Worm (Caenorhabditis elegans) whole organism, young adult: ENCODE results near the gene yap-1.
A peak's percentile ranks its signal among the peaks of the same experiment; 100 is the strongest.

Experiments
- B0261.1 ChIP-seq: sonication (generic microtip); optimal IDR thresholded peaks from 2 replicates; lab custom pipeline; 2016; ENCODE audit warnings: mild to moderate bottlenecking, missing genetic modification characterization, moderate library complexity, missing compliant biosample characterization
- C06A6.2 ChIP-seq: fragments of 200-800 bp; sonication (Bioruptor generic); conservative IDR thresholded peaks from 2 replicates; pipeline ENCODE4 v1.3.6; 2022; ENCODE audit warnings: missing genetic modification characterization, missing compliant biosample characterization
- F49E8.2 ChIP-seq: sonication (generic microtip); optimal IDR thresholded peaks from 3 replicates; lab custom pipeline; 2017; ENCODE audit warnings: missing genetic modification characterization, mild to moderate bottlenecking, missing compliant biosample characterization, antibody characterized with exemption, moderate library complexity; ENCODE audit not compliant: insufficient read depth
- F52B5.7 ChIP-seq: sonication (generic microtip); optimal IDR thresholded peaks from 2 replicates; lab custom pipeline; 2016; ENCODE audit warnings: mild to moderate bottlenecking, missing genetic modification characterization, missing compliant biosample characterization
- F55B11.4 ChIP-seq: sonication (generic microtip); optimal IDR thresholded peaks from 2 replicates; lab custom pipeline; 2016; ENCODE audit warnings: missing compliant biosample characterization, missing genetic modification characterization, borderline replicate concordance; ENCODE audit not compliant: insufficient read depth
- K11D2.4 ChIP-seq: fragments of 200-800 bp; sonication (Bioruptor generic); IDR thresholded peaks from 2 replicates; pipeline ENCODE4 v1.3.6; 2022; ENCODE audit warnings: missing genetic modification reagents, missing genetic modification characterization, missing compliant biosample characterization
- K12H6.12 ChIP-seq: fragments of 200-800 bp; sonication (Bioruptor generic); optimal IDR thresholded peaks from 2 replicates; lab custom pipeline; 2018; ENCODE audit warnings: mild to moderate bottlenecking, missing genetic modification characterization, missing compliant biosample characterization
- Y53F4B.3 ChIP-seq: fragments of 200-800 bp; sonication (Bioruptor generic); IDR thresholded peaks from 2 replicates; pipeline ENCODE4 v1.3.6; 2022; ENCODE audit warnings: missing genetic modification reagents, missing genetic modification characterization, missing compliant biosample characterization
- Y53G8AR.9 ChIP-seq: fragments of 200-800 bp; sonication (Bioruptor generic); conservative IDR thresholded peaks from 2 replicates; pipeline ENCODE4 v1.3.6; 2022; ENCODE audit warnings: missing genetic modification reagents, missing genetic modification characterization, missing compliant biosample characterization
- Y56A3A.18 ChIP-seq: fragments of 200-800 bp; sonication (Bioruptor generic); IDR thresholded peaks from 2 replicates; pipeline ENCODE4 v1.3.6; 2022; ENCODE audit warnings: missing genetic modification reagents, missing genetic modification characterization, missing compliant biosample characterization
- Y67H2A.10 ChIP-seq: fragments of 200-800 bp; sonication (Bioruptor generic); conservative IDR thresholded peaks from 2 replicates; pipeline ENCODE4 v1.3.6; 2022; ENCODE audit warnings: missing genetic modification reagents, missing genetic modification characterization, missing compliant biosample characterization
- Y79H2A.3 ChIP-seq: fragments of 200-800 bp; sonication (Bioruptor generic); conservative IDR thresholded peaks from 2 replicates; pipeline ENCODE4 v1.3.6; 2022; ENCODE audit warnings: missing genetic modification reagents, missing genetic modification characterization, missing compliant biosample characterization
- Y95B8A.8 ChIP-seq: fragments of 200-800 bp; sonication (Bioruptor generic); IDR thresholded peaks from 2 replicates; pipeline ENCODE4 v1.3.6; 2022; ENCODE audit warnings: missing genetic modification reagents, missing genetic modification characterization, missing compliant biosample characterization
- ama-1 ChIP-seq, 3 experiments: fragments of 150-350 bp in 1 of 3; sonication (generic microtip) in 2 of 3; optimal IDR thresholded peaks; 2 replicates each; lab custom pipeline; 2014 to 2018; ENCODE audit warnings: missing biosample characterization in 2 of 3, missing genetic modification characterization in 2 of 3, missing genetic modification reagents in 2 of 3
- aptf-3 ChIP-seq: fragments of 200-800 bp; sonication (Bioruptor generic); IDR thresholded peaks from 2 replicates; pipeline ENCODE4 v1.3.6; 2022; ENCODE audit warnings: missing genetic modification characterization, missing compliant biosample characterization
- ccch-3 ChIP-seq: fragments of 200-800 bp; sonication (Bioruptor generic); optimal IDR thresholded peaks from 2 replicates; lab custom pipeline; 2018; ENCODE audit warnings: mild to moderate bottlenecking, missing genetic modification characterization, missing compliant biosample characterization
- ceh-100 ChIP-seq: fragments of 200-800 bp; sonication (Bioruptor generic); IDR thresholded peaks from 2 replicates; pipeline ENCODE4 v1.3.6; 2022; ENCODE audit warnings: missing genetic modification reagents, missing genetic modification characterization, missing compliant biosample characterization
- ceh-58 ChIP-seq: fragments of 200-800 bp; sonication (Bioruptor generic); IDR thresholded peaks from 2 replicates; pipeline ENCODE4 v1.3.6; 2022; ENCODE audit warnings: missing genetic modification characterization, missing compliant biosample characterization
- ceh-91 ChIP-seq: fragments of 200-800 bp; sonication (Bioruptor generic); IDR thresholded peaks from 2 replicates; pipeline ENCODE4 v1.3.6; 2022; ENCODE audit warnings: missing genetic modification reagents, missing genetic modification characterization, missing compliant biosample characterization
- die-1 ChIP-seq: sonication (generic microtip); optimal IDR thresholded peaks from 2 replicates; lab custom pipeline; 2016; ENCODE audit warnings: missing genotype, mild to moderate bottlenecking, missing genetic modification characterization, missing compliant biosample characterization
- egl-18 ChIP-seq: fragments of 200-800 bp; sonication (Bioruptor generic); IDR thresholded peaks from 2 replicates; pipeline ENCODE4 v1.3.6; 2022; ENCODE audit warnings: missing genetic modification reagents, missing genetic modification characterization, missing compliant biosample characterization
- ekl-4 ChIP-seq: fragments of 200-800 bp; sonication (Bioruptor generic); IDR thresholded peaks from 2 replicates; pipeline ENCODE4 v1.3.6; 2022; ENCODE audit warnings: missing genetic modification reagents, missing genetic modification characterization, missing compliant biosample characterization
- fkh-3 ChIP-seq: sonication (generic microtip); optimal IDR thresholded peaks from 2 replicates; lab custom pipeline; 2016; ENCODE audit warnings: mild to moderate bottlenecking, missing genetic modification characterization, missing compliant biosample characterization
- gei-17 ChIP-seq: fragments of 200-800 bp; sonication (Bioruptor generic); optimal IDR thresholded peaks from 2 replicates; lab custom pipeline; 2018; ENCODE audit warnings: mild to moderate bottlenecking, missing genetic modification characterization, missing compliant biosample characterization
- hlh-12 ChIP-seq: sonication (generic microtip); optimal IDR thresholded peaks from 2 replicates; lab custom pipeline; 2016; ENCODE audit warnings: missing genetic modification characterization, missing compliant biosample characterization
- hlh-26 ChIP-seq: fragments of 200-800 bp; sonication (Bioruptor generic); conservative IDR thresholded peaks from 2 replicates; pipeline ENCODE4 v1.3.6; 2022; ENCODE audit warnings: missing genetic modification reagents, missing genetic modification characterization, missing compliant biosample characterization
- hsf-1 ChIP-seq: fragments of 200-800 bp; sonication (Bioruptor generic); IDR thresholded peaks from 2 replicates; pipeline ENCODE4 v1.3.6; 2022; ENCODE audit warnings: missing genetic modification reagents, missing genetic modification characterization, missing compliant biosample characterization
- lir-1 ChIP-seq: fragments of 200-800 bp; sonication (Bioruptor generic); conservative IDR thresholded peaks from 2 replicates; pipeline ENCODE4 v1.3.6; 2022; ENCODE audit warnings: missing genetic modification reagents, missing genetic modification characterization, missing compliant biosample characterization
- lsy-27 ChIP-seq: sonication (generic microtip); optimal IDR thresholded peaks from 2 replicates; lab custom pipeline; 2017; ENCODE audit warnings: missing genetic modification characterization, mild to moderate bottlenecking, missing compliant biosample characterization, antibody characterized with exemption, missing genotype, borderline replicate concordance; ENCODE audit not compliant: insufficient read depth
- madf-10 ChIP-seq: sonication (generic microtip); optimal IDR thresholded peaks from 2 replicates; lab custom pipeline; 2016; ENCODE audit warnings: mild to moderate bottlenecking, missing genetic modification characterization, missing compliant biosample characterization
- madf-8 ChIP-seq: fragments of 200-800 bp; sonication (Bioruptor generic); conservative IDR thresholded peaks from 2 replicates; pipeline ENCODE4 v1.3.6; 2022; ENCODE audit warnings: missing genetic modification reagents, missing genetic modification characterization, missing compliant biosample characterization
- mcd-1 ChIP-seq: fragments of 200-800 bp; sonication (Bioruptor generic); IDR thresholded peaks from 2 replicates; pipeline ENCODE4 v1.3.6; 2022; ENCODE audit warnings: missing genetic modification reagents, missing genetic modification characterization, missing compliant biosample characterization
- mel-28 ChIP-seq: sonication (generic microtip); optimal IDR thresholded peaks from 2 replicates; lab custom pipeline; 2016; ENCODE audit warnings: borderline replicate concordance, mild to moderate bottlenecking, missing genetic modification characterization, missing compliant biosample characterization
- nfyb-1 ChIP-seq: fragments of 200-800 bp; sonication (Bioruptor generic); IDR thresholded peaks from 2 replicates; pipeline ENCODE4 v1.3.6; 2022; ENCODE audit warnings: missing genetic modification reagents, missing genetic modification characterization, missing compliant biosample characterization
- rcor-1 ChIP-seq: fragments of 200-800 bp; sonication (Bioruptor generic); IDR thresholded peaks from 2 replicates; pipeline ENCODE4 v1.3.6; 2022; ENCODE audit warnings: missing genetic modification reagents, missing genetic modification characterization, missing compliant biosample characterization
- sea-2 ChIP-seq: fragments of 200-800 bp; sonication (Bioruptor generic); IDR thresholded peaks from 2 replicates; pipeline ENCODE4 v1.3.6; 2022; ENCODE audit warnings: missing genetic modification characterization, missing compliant biosample characterization
- snpc-3.4 ChIP-seq: sonication (generic microtip); optimal IDR thresholded peaks from 2 replicates; lab custom pipeline; 2017; ENCODE audit warnings: missing genetic modification characterization, mild to moderate bottlenecking, missing compliant biosample characterization, antibody characterized with exemption, moderate library complexity, missing genotype, missing genetic modification reagents
- sptf-2 ChIP-seq: fragments of 200-800 bp; sonication (Bioruptor generic); optimal IDR thresholded peaks from 2 replicates; lab custom pipeline; 2018; ENCODE audit warnings: mild to moderate bottlenecking, missing genetic modification characterization, missing compliant biosample characterization
- tbp1 ChIP-seq: fragments of 200-800 bp; sonication (Bioruptor generic); optimal IDR thresholded peaks from 2 replicates; lab custom pipeline; 2018; ENCODE audit warnings: mild to moderate bottlenecking, missing genetic modification characterization, missing compliant biosample characterization
- tbx-9 ChIP-seq: sonication (generic microtip); optimal IDR thresholded peaks from 2 replicates; lab custom pipeline; 2016; ENCODE audit warnings: borderline replicate concordance, missing genetic modification characterization, inconsistent platforms, missing compliant biosample characterization
- tlf-1 ChIP-seq: fragments of 200-800 bp; sonication (Bioruptor generic); optimal IDR thresholded peaks from 2 replicates; lab custom pipeline; 2018; ENCODE audit warnings: mild to moderate bottlenecking, missing genetic modification characterization, missing compliant biosample characterization
- zfh-2 ChIP-seq: fragments of 200-800 bp; sonication (Bioruptor generic); conservative IDR thresholded peaks from 2 replicates; pipeline ENCODE4 v1.3.6; 2022; ENCODE audit warnings: missing genetic modification reagents, missing genetic modification characterization, missing compliant biosample characterization
- ztf-18 ChIP-seq: sonication (generic microtip); optimal IDR thresholded peaks from 2 replicates; lab custom pipeline; 2016; ENCODE audit warnings: missing genotype, mild to moderate bottlenecking, missing genetic modification characterization, missing compliant biosample characterization

yap-1 gene

DNA sequence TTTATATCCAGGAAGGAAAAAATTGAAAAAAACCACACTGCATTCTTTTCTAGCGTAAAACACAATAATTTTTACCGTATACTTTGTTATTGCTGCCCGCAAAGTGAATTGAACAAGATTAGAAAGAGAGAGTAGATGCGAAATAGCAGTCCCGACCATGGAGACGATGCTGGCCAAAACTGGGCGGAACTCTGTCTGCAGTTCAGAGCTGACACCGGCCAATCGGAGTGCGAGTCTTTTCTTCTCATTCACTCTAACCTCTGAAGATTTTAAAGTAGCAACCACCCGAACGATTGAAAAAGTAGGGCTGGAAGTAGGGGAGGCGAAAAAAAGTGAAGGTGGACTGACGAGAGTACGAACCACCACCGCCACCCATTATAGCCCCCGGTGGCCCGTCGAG is 35.1 kb upstream of the yap-1 start:
- TF ChIP-seq B0261.1 (tag; lab: Kevin White, UChicago) = no peak
- TF ChIP-seq Y53G8AR.9 = no peak
- TF ChIP-seq zfh-2 (GFP tag; lab: Robert Waterston, UW) = peak; percentile 67
- no peak for TF ChIP-seq ceh-100 (GFP tag; lab: Robert Waterston, UW)
- TF ChIP-seq ccch-3 (GFP tag; lab: Kevin White, UChicago) = no peak
- no peak for TF ChIP-seq hsf-1 (GFP tag; lab: Robert Waterston, UW)
- TF ChIP-seq K12H6.12 (tag; lab: Kevin White, UChicago) = peak; percentile 72
- TF ChIP-seq ceh-58 = no peak
- no peak for TF ChIP-seq rcor-1 (GFP tag; lab: Robert Waterston, UW)
- TF ChIP-seq ama-1 (optimal IDR thresholded peaks at IDR 0.05; lab: Kevin White, UChicago) = no peak
- TF ChIP-seq ama-1 (GFP tag; optimal IDR thresholded peaks at IDR 0.05; lab: Kevin White, UChicago) = no peak
- no peak for TF ChIP-seq fkh-3 (tag; lab: Kevin White, UChicago)
- no peak for TF ChIP-seq lir-1 (GFP tag; lab: Robert Waterston, UW)
- no peak for TF ChIP-seq K11D2.4
- no peak for TF ChIP-seq C06A6.2
- no peak for TF ChIP-seq Y67H2A.10 (GFP tag; lab: Robert Waterston, UW)
- TF ChIP-seq nfyb-1 (GFP tag; lab: Robert Waterston, UW) = peak; percentile 39; the same call in 1 of the 2 replicates
- no peak for TF ChIP-seq tlf-1 (GFP tag; lab: Kevin White, UChicago)
- no peak for TF ChIP-seq Y53F4B.3 (GFP tag; lab: Robert Waterston, UW)
- no peak for TF ChIP-seq Y56A3A.18 (GFP tag; lab: Robert Waterston, UW)
- no peak for TF ChIP-seq Y95B8A.8 (GFP tag; lab: Robert Waterston, UW)
- no peak for TF ChIP-seq sea-2
- TF ChIP-seq gei-17 = no peak
- TF ChIP-seq die-1 (tag; lab: Kevin White, UChicago) = no peak
- TF ChIP-seq, all 124 proteins: peak for 3

DNA sequence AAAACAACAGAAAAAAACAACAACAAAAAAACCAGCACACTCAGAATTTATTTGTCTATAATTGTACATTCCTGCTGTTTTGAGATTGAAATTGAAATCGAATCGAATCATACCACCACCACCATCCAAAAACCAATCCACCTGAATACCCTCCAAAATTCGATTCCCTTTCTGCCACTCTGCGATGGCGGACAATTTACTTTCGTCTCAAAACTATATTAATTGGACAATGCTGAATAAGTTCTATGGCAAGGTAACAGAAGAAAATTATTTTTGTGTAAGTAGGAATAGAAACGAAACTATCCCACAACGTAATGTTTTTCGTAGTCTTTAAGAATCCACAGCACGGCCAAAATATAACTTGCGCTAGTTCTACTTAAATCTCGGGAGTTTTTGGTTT is 32.2 kb upstream of the yap-1 start:
- no peak for TF ChIP-seq ekl-4
- no peak for TF ChIP-seq lir-1 (GFP tag; lab: Robert Waterston, UW)
- no peak for TF ChIP-seq ztf-18
- no peak for TF ChIP-seq Y56A3A.18 (GFP tag; lab: Robert Waterston, UW)
- no peak for TF ChIP-seq ceh-91 (GFP tag; lab: Robert Waterston, UW)

DNA sequence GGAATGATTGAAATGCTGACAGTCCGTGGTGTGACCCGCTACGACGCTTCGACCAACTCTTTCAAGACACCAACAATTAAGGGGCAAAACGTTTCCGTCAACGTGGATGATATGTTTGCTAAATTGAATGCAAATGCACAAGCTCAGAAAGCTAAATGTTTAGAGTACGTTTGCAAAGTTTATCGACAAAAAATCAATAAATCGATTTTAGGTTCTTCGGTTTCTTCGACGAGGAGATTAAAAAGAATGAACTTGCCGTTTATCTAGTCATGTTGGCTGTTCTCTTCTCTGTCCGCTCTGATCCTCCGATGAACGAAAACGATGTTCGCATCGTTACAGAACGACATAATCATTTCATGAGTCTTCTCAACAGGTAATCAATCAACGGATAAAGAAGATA is 27.0 kb upstream of the yap-1 start:
- TF ChIP-seq sptf-2 (GFP tag; lab: Kevin White, UChicago) (no peak), aptf-3 (GFP tag; lab: Robert Waterston, UW) (no peak), tbp1 (no peak), madf-10 (tag; lab: Kevin White, UChicago) (no peak), madf-8 (GFP tag; lab: Robert Waterston, UW) (no peak), hlh-26 (GFP tag; lab: Robert Waterston, UW) (no peak), tbx-9 (tag; lab: Kevin White, UChicago) (no peak), mcd-1 (GFP tag; lab: Robert Waterston, UW) (no peak), hlh-12 (tag; lab: Kevin White, UChicago) (no peak), F55B11.4 (tag; lab: Kevin White, UChicago) (no peak), egl-18 (GFP tag; lab: Robert Waterston, UW) (no peak), F52B5.7 (tag; lab: Kevin White, UChicago) (no peak), Y79H2A.3 (GFP tag; lab: Robert Waterston, UW) (no peak), ekl-4 (no peak), F49E8.2 (tag; lab: Kevin White, UChicago) (no peak), mel-28 (tag; lab: Kevin White, UChicago) (no peak), fkh-3 (tag; lab: Kevin White, UChicago) (no peak), ama-1 (optimal IDR thresholded peaks at IDR 0.05; lab: Kevin White, UChicago) (no peak), ama-1 (GFP tag; optimal IDR thresholded peaks at IDR 0.05; lab: Kevin White, UChicago) (no peak), lsy-27 (tag; lab: Kevin White, UChicago) (no peak), snpc-3.4 (tag; lab: Kevin White, UChicago) (no peak)
